Fruit fly (Drosophila melanogaster) whole organism, embryonic: ENCODE data around the gene wuho.

Experiments used
- Abd-B ChIP-seq: fragments of 200-800 bp; sonication (Bioruptor generic); optimal IDR thresholded peaks from 2 replicates; lab custom pipeline; 2018; ENCODE audit warnings: missing biosample characterization, mild to moderate bottlenecking, missing genetic modification characterization, moderate library complexity
- CG10147 ChIP-seq: fragments of 200-800 bp; sonication (Bioruptor generic); optimal IDR thresholded peaks from 2 replicates; lab custom pipeline; 2019; ENCODE audit warnings: missing biosample characterization, mild to moderate bottlenecking, missing genetic modification characterization, moderate library complexity
- CG11093 ChIP-seq: fragments of 200-800 bp; sonication (Bioruptor generic); IDR thresholded peaks from 3 replicates; pipeline ENCODE4 v1.3.6; 2022; ENCODE audit warnings: missing biosample characterization, missing genetic modification characterization
- CG11456 ChIP-seq: fragments of 200-800 bp; sonication (Bioruptor generic); IDR thresholded peaks from 3 replicates; pipeline ENCODE4 v1.3.6; 2022; ENCODE audit warnings: missing biosample characterization, missing genetic modification characterization
- CG12236 ChIP-seq: fragments of 200-800 bp; sonication (Bioruptor generic); optimal IDR thresholded peaks from 2 replicates; lab custom pipeline; 2016; ENCODE audit warnings: missing biosample characterization, missing genetic modification characterization
- CG12391 ChIP-seq: fragments of 200-800 bp; sonication (Bioruptor generic); optimal IDR thresholded peaks from 3 replicates; lab custom pipeline; 2018; ENCODE audit warnings: missing biosample characterization, mild to moderate bottlenecking, missing genetic modification characterization, moderate library complexity
- CG12769 ChIP-seq: fragments of 200-800 bp; sonication (Bioruptor generic); optimal IDR thresholded peaks from 2 replicates; lab custom pipeline; 2019; ENCODE audit warnings: missing biosample characterization, mild to moderate bottlenecking, missing genetic modification characterization, moderate library complexity
- CG12942 ChIP-seq: fragments of 200-800 bp; sonication (Bioruptor generic); optimal IDR thresholded peaks from 3 replicates; lab custom pipeline; 2016; ENCODE audit warnings: missing biosample characterization, missing genetic modification characterization
- CG13624 ChIP-seq: fragments of 200-800 bp; sonication (Bioruptor generic); optimal IDR thresholded peaks from 2 replicates; lab custom pipeline; 2016; ENCODE audit warnings: missing biosample characterization, missing genetic modification characterization
- CG15479 ChIP-seq: fragments of 200-800 bp; sonication (Bioruptor generic); optimal IDR thresholded peaks from 3 replicates; lab custom pipeline; 2019; ENCODE audit warnings: missing biosample characterization, mild to moderate bottlenecking, missing genetic modification characterization, moderate library complexity
- CG15514 ChIP-seq: fragments of 200-800 bp; sonication (Bioruptor generic); optimal IDR thresholded peaks from 3 replicates; lab custom pipeline; 2017; ENCODE audit warnings: missing biosample characterization, missing genetic modification characterization, mild to moderate bottlenecking, moderate library complexity, missing genetic modification reagents
- CG15601 ChIP-seq: fragments of 200-800 bp; sonication (Bioruptor generic); optimal IDR thresholded peaks from 3 replicates; lab custom pipeline; 2019; ENCODE audit warnings: missing biosample characterization, mild to moderate bottlenecking, missing genetic modification characterization, moderate library complexity
- CG17802 ChIP-seq: fragments of 200-800 bp; sonication (Bioruptor generic); optimal IDR thresholded peaks from 2 replicates; lab custom pipeline; 2018; ENCODE audit warnings: missing biosample characterization, mild to moderate bottlenecking, missing genetic modification characterization, moderate library complexity
- CG2875 ChIP-seq: fragments of 200-800 bp; sonication (Bioruptor generic); optimal IDR thresholded peaks from 2 replicates; lab custom pipeline; 2017; ENCODE audit warnings: missing biosample characterization, mild to moderate bottlenecking, missing genetic modification characterization, missing genetic modification reagents
- CG30431 ChIP-seq: fragments of 200-800 bp; sonication (Bioruptor generic); optimal IDR thresholded peaks from 2 replicates; lab custom pipeline; 2017; ENCODE audit warnings: missing biosample characterization, missing genetic modification characterization
- CG3163 ChIP-seq: fragments of 200-800 bp; sonication (Bioruptor generic); optimal IDR thresholded peaks from 3 replicates; lab custom pipeline; 2016; ENCODE audit warnings: missing biosample characterization, missing genetic modification characterization
- CG34422 ChIP-seq: fragments of 200-800 bp; sonication (Bioruptor generic); IDR thresholded peaks from 3 replicates; pipeline ENCODE4 v1.3.6; 2022; ENCODE audit warnings: missing biosample characterization, missing genetic modification characterization
- CG7271 ChIP-seq: fragments of 200-800 bp; sonication (Bioruptor generic); optimal IDR thresholded peaks from 2 replicates; lab custom pipeline; 2018; ENCODE audit warnings: missing biosample characterization, mild to moderate bottlenecking, missing genetic modification characterization, moderate library complexity
- CG7839 ChIP-seq: fragments of 200-800 bp; sonication (Bioruptor generic); optimal IDR thresholded peaks from 3 replicates; lab custom pipeline; 2018; ENCODE audit warnings: missing biosample characterization, mild to moderate bottlenecking, missing genetic modification characterization, moderate library complexity
- CG9797 ChIP-seq: fragments of 200-800 bp; sonication (Bioruptor generic); optimal IDR thresholded peaks from 3 replicates; lab custom pipeline; 2018; ENCODE audit warnings: missing biosample characterization, mild to moderate bottlenecking, missing genetic modification characterization
- CG9876 ChIP-seq: fragments of 200-800 bp; sonication (Bioruptor generic); optimal IDR thresholded peaks from 2 replicates; lab custom pipeline; 2016; ENCODE audit warnings: missing biosample characterization, missing genetic modification characterization
- CkIIα-i1 ChIP-seq: fragments of 200-800 bp; sonication (Bioruptor generic); IDR thresholded peaks from 2 replicates; pipeline ENCODE4 v1.3.6; 2022; ENCODE audit warnings: missing biosample characterization, missing genetic modification characterization
- Dad ChIP-seq: fragments of 200-800 bp; sonication (Bioruptor generic); optimal IDR thresholded peaks from 3 replicates; lab custom pipeline; 2016; ENCODE audit warnings: missing biosample characterization, missing genetic modification characterization
- Deaf1 ChIP-seq: fragments of 200-800 bp; optimal IDR thresholded peaks from 3 replicates; lab custom pipeline; 2019; ENCODE audit warnings: missing biosample characterization, mild to moderate bottlenecking, missing genetic modification characterization, moderate library complexity
- Ets97D ChIP-seq: fragments of 200-800 bp; sonication (Bioruptor generic); optimal IDR thresholded peaks from 3 replicates; lab custom pipeline; 2016; ENCODE audit warnings: missing biosample characterization, missing genetic modification characterization
- Fer1 ChIP-seq: fragments of 200-800 bp; sonication (Bioruptor generic); optimal IDR thresholded peaks from 2 replicates; lab custom pipeline; 2017; ENCODE audit warnings: missing biosample characterization, mild to moderate bottlenecking, missing genetic modification characterization
- Gsc ChIP-seq: fragments of 200-800 bp; sonication (Bioruptor generic); IDR thresholded peaks from 2 replicates; pipeline ENCODE4 v1.3.6; 2022; ENCODE audit warnings: missing biosample characterization, missing genetic modification characterization
- MESR4 ChIP-seq: fragments of 200-800 bp; sonication (Bioruptor generic); optimal IDR thresholded peaks from 2 replicates; lab custom pipeline; 2018; ENCODE audit warnings: missing biosample characterization, mild to moderate bottlenecking, missing genetic modification characterization, moderate library complexity
- Oli ChIP-seq: fragments of 200-800 bp; sonication (Bioruptor generic); optimal IDR thresholded peaks from 2 replicates; lab custom pipeline; 2018; ENCODE audit warnings: missing biosample characterization, mild to moderate bottlenecking, missing genetic modification characterization, moderate library complexity
- az2 ChIP-seq: fragments of 200-800 bp; sonication (Bioruptor generic); optimal IDR thresholded peaks from 3 replicates; lab custom pipeline; 2016; ENCODE audit warnings: missing biosample characterization, missing genetic modification characterization
- danr ChIP-seq: fragments of 200-800 bp; sonication (Bioruptor generic); IDR thresholded peaks from 2 replicates; pipeline ENCODE4 v1.3.6; 2022; ENCODE audit warnings: missing biosample characterization, missing genetic modification characterization
- ems ChIP-seq: fragments of 200-800 bp; sonication (Bioruptor generic); optimal IDR thresholded peaks from 3 replicates; lab custom pipeline; 2016; ENCODE audit warnings: missing biosample characterization, missing genetic modification characterization
- ftz-f1 ChIP-seq: fragments of 200-800 bp; sonication (Bioruptor generic); optimal IDR thresholded peaks from 2 replicates; lab custom pipeline; 2016; ENCODE audit warnings: missing biosample characterization, missing genetic modification characterization
- gce ChIP-seq: fragments of 200-800 bp; sonication (Bioruptor generic); IDR thresholded peaks from 3 replicates; pipeline ENCODE4 v1.3.6; 2022; ENCODE audit warnings: missing biosample characterization, missing genetic modification characterization
- gem ChIP-seq: fragments of 200-800 bp; sonication (Bioruptor generic); optimal IDR thresholded peaks from 2 replicates; lab custom pipeline; 2019; ENCODE audit warnings: missing biosample characterization, mild to moderate bottlenecking, missing genetic modification characterization, moderate library complexity
- gro ChIP-seq: fragments of 200-800 bp; sonication (Bioruptor generic); optimal IDR thresholded peaks from 2 replicates; lab custom pipeline; 2016; ENCODE audit warnings: missing biosample characterization, missing genetic modification characterization
- hth ChIP-seq: fragments of >200 bp; optimal IDR thresholded peaks from 2 replicates; lab custom pipeline; 2017; ENCODE audit warnings: inconsistent platforms
- insv ChIP-seq, 2 experiments: fragments of 200-800 bp; sonication (Bioruptor generic); optimal IDR thresholded peaks; 3 replicates each; lab custom pipeline; 2016 to 2018; ENCODE audit warnings: missing biosample characterization in 2 of 2, missing genetic modification characterization in 2 of 2
- jigr1 ChIP-seq: fragments of 200-800 bp; sonication (Bioruptor generic); IDR thresholded peaks from 3 replicates; pipeline ENCODE4 v1.3.6; 2022; ENCODE audit warnings: missing biosample characterization, missing genetic modification characterization
- kay ChIP-seq: fragments of 200-800 bp; sonication (Bioruptor generic); optimal IDR thresholded peaks from 2 replicates; lab custom pipeline; 2016; ENCODE audit warnings: missing biosample characterization, missing genetic modification characterization
- maf-S ChIP-seq: fragments of 200-800 bp; sonication (Bioruptor generic); optimal IDR thresholded peaks from 2 replicates; lab custom pipeline; 2016; ENCODE audit warnings: missing biosample characterization, missing genetic modification characterization
- mam ChIP-seq: fragments of 200-800 bp; sonication (Bioruptor generic); optimal IDR thresholded peaks from 3 replicates; lab custom pipeline; 2016; ENCODE audit warnings: missing biosample characterization, missing genetic modification characterization
- mirr ChIP-seq: fragments of 200-800 bp; sonication (Bioruptor generic); optimal IDR thresholded peaks from 3 replicates; lab custom pipeline; 2018; ENCODE audit warnings: missing biosample characterization, mild to moderate bottlenecking, missing genetic modification characterization
- nerfin-1 ChIP-seq: fragments of 200-800 bp; sonication (Bioruptor generic); optimal IDR thresholded peaks from 3 replicates; lab custom pipeline; 2019; ENCODE audit warnings: missing biosample characterization, mild to moderate bottlenecking, missing genetic modification characterization, moderate library complexity
- shn ChIP-seq: fragments of 200-800 bp; sonication (Bioruptor generic); optimal IDR thresholded peaks from 3 replicates; lab custom pipeline; 2016; ENCODE audit warnings: missing biosample characterization, missing genetic modification characterization
- slp2 ChIP-seq: fragments of 200-800 bp; sonication (Bioruptor generic); optimal IDR thresholded peaks from 2 replicates; lab custom pipeline; 2016; ENCODE audit warnings: missing biosample characterization, missing genetic modification characterization
- stwl ChIP-seq: fragments of 200-800 bp; sonication (Bioruptor generic); optimal IDR thresholded peaks from 3 replicates; lab custom pipeline; 2018; ENCODE audit warnings: missing biosample characterization, mild to moderate bottlenecking, missing genetic modification characterization, moderate library complexity
- tup ChIP-seq: fragments of 200-800 bp; sonication (Bioruptor generic); optimal IDR thresholded peaks from 2 replicates; lab custom pipeline; 2016; ENCODE audit warnings: missing biosample characterization, mild to moderate bottlenecking, missing genetic modification characterization, moderate library complexity
- unc-4 ChIP-seq: fragments of 200-800 bp; sonication (Bioruptor generic); IDR thresholded peaks from 2 replicates; pipeline ENCODE4 v1.3.6; 2022; ENCODE audit warnings: missing biosample characterization, missing genetic modification characterization; ENCODE audit not compliant: partially characterized antibody
- vfl ChIP-seq: fragments of 200-800 bp; sonication (Bioruptor generic); optimal IDR thresholded peaks from 2 replicates; lab custom pipeline; 2016; ENCODE audit warnings: missing biosample characterization, missing genetic modification characterization
- vvl ChIP-seq: fragments of 200-800 bp; sonication (Bioruptor generic); IDR thresholded peaks from 2 replicates; pipeline ENCODE4 v1.3.6; 2022; ENCODE audit warnings: missing biosample characterization, missing genetic modification characterization

Gene wuho

DNA sequence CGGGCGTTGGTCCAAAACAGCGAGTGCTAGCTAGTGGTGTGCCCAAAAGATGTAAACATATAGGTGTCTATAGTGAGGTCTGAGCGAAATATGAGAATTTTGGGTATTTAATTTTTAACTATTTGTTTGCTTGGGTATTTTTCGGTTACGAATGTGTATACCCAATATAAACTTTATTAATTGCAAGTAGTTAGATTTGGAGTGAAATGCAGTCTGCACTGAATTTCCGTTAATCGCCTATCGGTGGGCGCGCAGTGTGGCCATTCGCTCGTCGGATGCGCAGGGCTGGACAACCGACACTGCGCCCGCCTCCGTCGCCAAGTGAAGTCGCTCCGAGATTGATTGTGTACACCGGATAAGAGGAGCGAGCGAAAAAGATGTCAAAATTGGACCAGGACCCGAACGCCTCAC, 7.2 kb downstream of the wuho start, which contains the start of the genes CG15891 and CG3815 (continued):
- TF ChIP-seq kay (GFP tag; lab: Kevin White, UChicago), result no peak
- TF ChIP-seq CG12391, result peak; percentile 67
- TF ChIP-seq CG15514, result peak; percentile 82
- TF ChIP-seq gro (GFP tag; lab: Kevin White, UChicago), result peak; percentile 18
- TF ChIP-seq unc-4 (GFP tag; lab: Robert Waterston, UW), result peak; percentile 59; the same call in 1 of the 2 replicates
- no peak for TF ChIP-seq ftz-f1 (GFP tag; lab: Kevin White, UChicago)
- peak; percentile 80 for TF ChIP-seq CG9797 (GFP tag; lab: Kevin White, UChicago)
- TF ChIP-seq stwl (tag; lab: Kevin White, UChicago), result peak; percentile 82
- TF ChIP-seq hth (lab: Kevin White, UChicago), result no peak
- TF ChIP-seq CG2875 (GFP tag; lab: Kevin White, UChicago), result no peak
- TF ChIP-seq CG12769 (tag; lab: Kevin White, UChicago), result no peak
- TF ChIP-seq CkIIα-i1 (GFP tag; lab: Robert Waterston, UW), result no peak
- TF ChIP-seq CG3163 (GFP tag; lab: Kevin White, UChicago), result peak; percentile 30
- TF ChIP-seq vfl (GFP tag; lab: Kevin White, UChicago), result no peak
- peak; percentile 57 for TF ChIP-seq Ets97D
- TF ChIP-seq CG13624, result peak; percentile 88
- peak; percentile 39 for TF ChIP-seq Oli (tag; lab: Kevin White, UChicago)
- peak; percentile 32; the same call in 1 of the 2 replicates for TF ChIP-seq vvl (GFP tag; lab: Robert Waterston, UW)
- peak; percentile 30 for TF ChIP-seq maf-S (GFP tag; lab: Kevin White, UChicago)
- no peak for TF ChIP-seq CG12236 (GFP tag; lab: Kevin White, UChicago)
- TF ChIP-seq Abd-B (GFP tag; lab: Kevin White, UChicago), result peak; percentile 54
- TF ChIP-seq Dad (GFP tag; lab: Kevin White, UChicago), result peak; percentile 30
- TF ChIP-seq tup (GFP tag; lab: Kevin White, UChicago), result no peak
- TF ChIP-seq CG34422 (GFP tag; lab: Robert Waterston, UW), result peak; percentile 61; the same call in 2 of the 3 replicates
- TF ChIP-seq slp2 (GFP tag; lab: Kevin White, UChicago), result peak; percentile 16
- TF ChIP-seq mirr (GFP tag; lab: Kevin White, UChicago), result peak; percentile 33
- no peak for TF ChIP-seq CG15479
- peak; percentile 35 for TF ChIP-seq CG17802 (tag; lab: Kevin White, UChicago)
- TF ChIP-seq gem (tag; lab: Kevin White, UChicago), result no peak
- 0 out of 3 replicates have a peak, but pooled peaks have one; percentile 32 for TF ChIP-seq jigr1 (GFP tag; lab: Robert Waterston, UW)
- peak; percentile 53 for TF ChIP-seq MESR4 (GFP tag; lab: Kevin White, UChicago)
- TF ChIP-seq CG7839 (tag; lab: Kevin White, UChicago), result peak; percentile 66
- TF ChIP-seq mam, result peak; percentile 60
- peak; percentile 53 for TF ChIP-seq shn (GFP tag; lab: Kevin White, UChicago)
- TF ChIP-seq danr, result no peak
- TF ChIP-seq gce (GFP tag; lab: Robert Waterston, UW), result no peak
- peak; percentile 39; the same call in 1 of the 3 replicates for TF ChIP-seq CG11456 (GFP tag; lab: Robert Waterston, UW)
- no peak for TF ChIP-seq CG12942
- no peak for TF ChIP-seq CG15601 (tag; lab: Kevin White, UChicago)
- no peak for TF ChIP-seq CG7271 (tag; lab: Kevin White, UChicago)
- no peak for TF ChIP-seq Gsc (GFP tag; lab: Robert Waterston, UW)
- TF ChIP-seq ems (GFP tag; lab: Kevin White, UChicago), result no peak
- peak; percentile 16 for TF ChIP-seq az2 (GFP tag; lab: Kevin White, UChicago)
- TF ChIP-seq nerfin-1 (tag; lab: Kevin White, UChicago), result peak; percentile 51
- TF ChIP-seq Fer1, result peak; percentile 67
- no peak for TF ChIP-seq Deaf1 (tag; lab: Kevin White, UChicago)
- TF ChIP-seq CG9876 (GFP tag; lab: Kevin White, UChicago), result no peak
- TF ChIP-seq CG10147 (GFP tag; lab: Kevin White, UChicago), result peak; percentile 42
- TF ChIP-seq CG11093, result 0 out of 3 replicates have a peak, but pooled peaks have one; percentile 39
- TF ChIP-seq insv (GFP tag; optimal IDR thresholded peaks at IDR 0.05; lab: Kevin White, UChicago), result peak in 1 of 2 experiments; percentile 61
- peak; percentile 38 for TF ChIP-seq CG30431 (GFP tag; lab: Kevin White, UChicago)
